Worm (Caenorhabditis elegans) whole organism, L3 larva: Measurements from ENCODE around the gene ugt-51.

Source experiments
- R02D3.7 ChIP-seq: fragments of 150-350 bp; optimal IDR thresholded peaks from 2 replicates; lab custom pipeline; 2014; ENCODE audit warnings: missing biosample characterization, missing genetic modification characterization
- ZK546.5 ChIP-seq: sonication (generic microtip); optimal IDR thresholded peaks from 2 replicates; lab custom pipeline; 2017; ENCODE audit warnings: missing biosample characterization, missing genetic modification characterization
- aly-2 ChIP-seq: fragments of 150-350 bp; optimal IDR thresholded peaks from 2 replicates; lab custom pipeline; 2014; ENCODE audit warnings: missing biosample characterization, missing genetic modification characterization
- ama-1 ChIP-seq: fragments of 150-350 bp; optimal IDR thresholded peaks from 2 replicates; lab custom pipeline; 2018
- ceh-16 ChIP-seq: sonication (generic microtip); optimal IDR thresholded peaks from 2 replicates; lab custom pipeline; 2017; ENCODE audit warnings: missing biosample characterization, missing genetic modification characterization
- ceh-82 ChIP-seq: fragments of 150-350 bp; optimal IDR thresholded peaks from 2 replicates; lab custom pipeline; 2014; ENCODE audit warnings: missing biosample characterization, missing genetic modification characterization
- ceh-9 ChIP-seq: sonication (generic microtip); optimal IDR thresholded peaks from 2 replicates; lab custom pipeline; 2018; ENCODE audit warnings: missing biosample characterization, missing genetic modification characterization
- daf-12 ChIP-seq: fragments of 150-350 bp; optimal IDR thresholded peaks from 2 replicates; lab custom pipeline; 2014; ENCODE audit warnings: missing biosample characterization, missing genetic modification reagents, missing genetic modification characterization
- egl-27 ChIP-seq: sonication (generic microtip); optimal IDR thresholded peaks from 4 replicates; lab custom pipeline; 2017; ENCODE audit warnings: missing biosample characterization, missing genetic modification reagents, missing genetic modification characterization
- elt-1 ChIP-seq: fragments of 150-350 bp; optimal IDR thresholded peaks from 2 replicates; lab custom pipeline; 2014; ENCODE audit warnings: missing biosample characterization, missing genetic modification characterization
- elt-2 ChIP-seq: sonication (generic microtip); optimal IDR thresholded peaks from 2 replicates; lab custom pipeline; 2016; ENCODE audit warnings: missing genetic modification reagents, mild to moderate bottlenecking, missing genetic modification characterization, missing compliant biosample characterization
- elt-3 ChIP-seq, 3 experiments: fragments of 150-350 bp in 1 of 3; sonication (generic microtip) in 2 of 3; optimal IDR thresholded peaks; 2 replicates in 2 of 3; 4 replicates in 1 of 3; lab custom pipeline; 2014 to 2017; ENCODE audit warnings: missing biosample characterization in 3 of 3, missing genetic modification characterization in 3 of 3
- eor-1 ChIP-seq, 2 experiments: fragments of 150-350 bp; optimal IDR thresholded peaks; 2 replicates each; lab custom pipeline; 2014 to 2018; ENCODE audit warnings: missing biosample characterization in 2 of 2, missing genetic modification characterization in 2 of 2
- fkh-10 ChIP-seq: sonication (generic microtip); optimal IDR thresholded peaks from 2 replicates; lab custom pipeline; 2017; ENCODE audit warnings: missing biosample characterization, missing genetic modification reagents, missing genetic modification characterization
- fkh-2 ChIP-seq: fragments of 150-350 bp; optimal IDR thresholded peaks from 2 replicates; lab custom pipeline; 2014; ENCODE audit warnings: missing biosample characterization, missing genetic modification reagents, missing genetic modification characterization
- hmg-11 ChIP-seq: sonication (generic microtip); optimal IDR thresholded peaks from 2 replicates; lab custom pipeline; 2016; ENCODE audit warnings: missing genetic modification characterization, missing compliant biosample characterization
- jun-1 ChIP-seq: fragments of 150-350 bp; optimal IDR thresholded peaks from 2 replicates; lab custom pipeline; 2014; ENCODE audit warnings: missing biosample characterization, missing genetic modification reagents, missing genetic modification characterization
- lin-15B ChIP-seq: fragments of 150-350 bp; optimal IDR thresholded peaks from 2 replicates; lab custom pipeline; 2014; ENCODE audit warnings: missing biosample characterization, missing genetic modification characterization
- lin-39 ChIP-seq: fragments of 150-350 bp; optimal IDR thresholded peaks from 2 replicates; lab custom pipeline; 2018; ENCODE audit warnings: missing biosample characterization, missing genetic modification reagents, missing genetic modification characterization
- mdl-1 ChIP-seq: fragments of 150-350 bp; optimal IDR thresholded peaks from 2 replicates; lab custom pipeline; 2014; ENCODE audit warnings: missing biosample characterization, missing genetic modification characterization
- mml-1 ChIP-seq: fragments of 150-350 bp; sonication (generic microtip); optimal IDR thresholded peaks from 3 replicates; lab custom pipeline; 2014; ENCODE audit warnings: missing biosample characterization, missing genetic modification characterization
- nfya-1 ChIP-seq: sonication (generic microtip); optimal IDR thresholded peaks from 2 replicates; lab custom pipeline; 2017; ENCODE audit warnings: missing genetic modification characterization, mild to moderate bottlenecking, missing compliant biosample characterization, antibody characterized with exemption, moderate library complexity; ENCODE audit not compliant: insufficient read depth
- nhr-11 ChIP-seq: fragments of 150-350 bp; optimal IDR thresholded peaks from 2 replicates; lab custom pipeline; 2014; ENCODE audit warnings: missing biosample characterization, missing genetic modification characterization
- nhr-12 ChIP-seq: fragments of 150-350 bp; optimal IDR thresholded peaks from 2 replicates; lab custom pipeline; 2014; ENCODE audit warnings: missing biosample characterization, missing genetic modification characterization
- nhr-23 ChIP-seq: fragments of 150-350 bp; optimal IDR thresholded peaks from 2 replicates; lab custom pipeline; 2014; ENCODE audit warnings: missing biosample characterization, missing genetic modification reagents, missing genetic modification characterization
- nhr-25 ChIP-seq: sonication (generic microtip); optimal IDR thresholded peaks from 2 replicates; lab custom pipeline; 2017; ENCODE audit warnings: missing biosample characterization, missing genetic modification characterization
- nhr-28 ChIP-seq: fragments of 150-350 bp; optimal IDR thresholded peaks from 2 replicates; lab custom pipeline; 2014; ENCODE audit warnings: missing biosample characterization, missing genetic modification characterization
- nhr-67 ChIP-seq: fragments of 150-350 bp; optimal IDR thresholded peaks from 2 replicates; lab custom pipeline; 2014; ENCODE audit warnings: missing biosample characterization, missing genetic modification characterization
- nhr-76 ChIP-seq: fragments of 150-350 bp; sonication (generic microtip); optimal IDR thresholded peaks from 5 replicates; lab custom pipeline; 2014; ENCODE audit warnings: missing biosample characterization, missing genetic modification characterization
- pha-4 ChIP-seq: fragments of 150-350 bp; optimal IDR thresholded peaks from 2 replicates; lab custom pipeline; 2014; ENCODE audit warnings: missing biosample characterization, missing genetic modification reagents, missing genetic modification characterization
- pqm-1 ChIP-seq: fragments of 150-350 bp; optimal IDR thresholded peaks from 2 replicates; lab custom pipeline; 2017; ENCODE audit warnings: missing biosample characterization, missing genetic modification characterization, inconsistent platforms
- sea-2 ChIP-seq: fragments of 150-350 bp; sonication (generic microtip); optimal IDR thresholded peaks from 4 replicates; lab custom pipeline; 2014; ENCODE audit warnings: missing biosample characterization, missing genetic modification reagents, missing genetic modification characterization
- skn-1 ChIP-seq: fragments of 150-350 bp; optimal IDR thresholded peaks from 2 replicates; lab custom pipeline; 2014; ENCODE audit warnings: missing biosample characterization, missing genetic modification characterization
- snpc-4 ChIP-seq: fragments of 150-350 bp; optimal IDR thresholded peaks from 2 replicates; lab custom pipeline; 2014; ENCODE audit warnings: missing biosample characterization, missing genetic modification characterization
- tbx-2 ChIP-seq: sonication (generic microtip); optimal IDR thresholded peaks from 2 replicates; lab custom pipeline; 2016; ENCODE audit warnings: mild to moderate bottlenecking, missing genetic modification characterization, missing compliant biosample characterization
- unc-39 ChIP-seq: sonication (generic microtip); optimal IDR thresholded peaks from 4 replicates; lab custom pipeline; 2017; ENCODE audit warnings: missing biosample characterization, missing genetic modification characterization
- unc-62 ChIP-seq: fragments of 150-350 bp; sonication (generic microtip); optimal IDR thresholded peaks from 4 replicates; lab custom pipeline; 2014; ENCODE audit warnings: missing biosample characterization, missing genetic modification reagents, missing genetic modification characterization
- zag-1 ChIP-seq: fragments of 150-350 bp; optimal IDR thresholded peaks from 2 replicates; lab custom pipeline; 2014; ENCODE audit warnings: missing biosample characterization, missing genetic modification characterization
- ztf-4 ChIP-seq: fragments of 150-350 bp; optimal IDR thresholded peaks from 2 replicates; lab custom pipeline; 2014; ENCODE audit warnings: missing biosample characterization, missing genetic modification characterization

ugt-51 gene

DNA sequence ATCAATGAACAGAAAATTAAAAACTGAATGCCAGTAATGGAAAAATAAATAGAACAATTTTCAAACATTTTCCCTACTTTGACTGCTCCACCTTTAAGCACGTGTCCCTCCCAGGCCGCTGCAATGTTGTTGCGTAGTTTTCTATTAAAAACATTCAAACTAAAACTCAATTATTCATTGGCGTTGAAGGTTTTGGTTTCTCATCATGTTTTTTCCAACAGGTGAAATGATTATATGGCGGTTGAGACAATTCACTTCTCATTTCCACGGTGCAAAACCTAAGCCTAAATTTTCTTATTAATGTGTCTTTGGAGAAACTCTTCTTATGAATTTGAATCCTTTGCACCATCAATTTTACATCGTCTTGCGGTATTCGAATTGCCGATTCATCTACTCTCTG is 26.2 kb downstream of the ugt-51 start, which contains the start of gene srh-130:
TSS of gene srh-130 (plus strand) at position 301 of the 400 bp plus-strand sequence.
- TF ChIP-seq mml-1 (tag; lab: Kevin White, UChicago) (no peak), nhr-23 (no peak), unc-62 (no peak), egl-27 (tag; lab: Kevin White, UChicago) (no peak), pqm-1 (tag; lab: Kevin White, UChicago) (no peak), unc-39 (tag; lab: Kevin White, UChicago) (no peak), lin-39 (no peak), snpc-4 (no peak), ZK546.5 (tag; lab: Kevin White, UChicago) (no peak)

DNA sequence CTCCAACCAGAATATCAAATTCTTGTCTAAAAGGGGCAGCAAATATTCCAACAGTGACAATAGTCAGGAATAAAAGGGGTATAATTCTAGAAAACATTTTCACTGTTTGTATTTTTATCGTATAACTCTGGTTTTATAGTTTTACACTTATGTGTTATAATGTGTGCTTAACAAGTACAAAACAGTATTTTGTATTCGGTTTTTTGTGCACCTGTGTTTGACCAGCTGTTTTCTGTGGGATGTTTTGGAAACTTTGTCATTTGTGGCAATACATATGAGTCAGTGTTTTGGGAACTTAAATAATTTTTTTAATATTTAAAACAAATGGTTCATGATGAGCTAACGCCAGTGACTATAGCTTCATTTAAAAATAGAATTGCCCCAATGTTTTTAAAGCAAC is 30.7 kb downstream of the ugt-51 start, which contains the start of gene F14F9.6:
TSS of gene F14F9.6 (minus strand) at position 101 of the 400 bp plus-strand sequence.
- TF ChIP-seq eor-1 (tag; optimal IDR thresholded peaks at IDR 0.05; lab: Kevin White, UChicago) (no peak), pqm-1 (tag; lab: Kevin White, UChicago) (no peak), nhr-25 (tag; lab: Kevin White, UChicago) (no peak), mdl-1 (tag; lab: Kevin White, UChicago) (no peak), aly-2 (tag; lab: Kevin White, UChicago) (no peak), nhr-67 (tag; lab: Kevin White, UChicago) (no peak), fkh-10 (GFP tag; lab: Kevin White, UChicago) (no peak), sea-2 (GFP tag; lab: Kevin White, UChicago) (no peak), unc-39 (tag; lab: Kevin White, UChicago) (no peak), ceh-82 (tag; lab: Kevin White, UChicago) (no peak), daf-12 (no peak), nhr-76 (no peak), fkh-2 (tag; lab: Kevin White, UChicago) (no peak), tbx-2 (tag; lab: Kevin White, UChicago) (no peak), zag-1 (tag; lab: Kevin White, UChicago) (no peak), ceh-16 (tag; lab: Kevin White, UChicago) (no peak), nhr-23 (no peak)
- TF ChIP-seq, all 47 proteins: peak for 0

- no peak for TF ChIP-seq nhr-23
- no peak for TF ChIP-seq jun-1
- no peak for TF ChIP-seq ceh-16 (tag; lab: Kevin White, UChicago)
- TF ChIP-seq elt-3 (tag; optimal IDR thresholded peaks at IDR 0.05; lab: Kevin White, UChicago): no peak
- no peak for TF ChIP-seq ZK546.5 (tag; lab: Kevin White, UChicago)
- no peak for TF ChIP-seq unc-39 (tag; lab: Kevin White, UChicago)
Measured at ce11 chrV:5144541-5144940, 32.6 kb downstream of the ugt-51 start, which contains the start of gene F14F9.2. Gene F14F9.2 (plus strand): TSS chrV:5144841.

DNA sequence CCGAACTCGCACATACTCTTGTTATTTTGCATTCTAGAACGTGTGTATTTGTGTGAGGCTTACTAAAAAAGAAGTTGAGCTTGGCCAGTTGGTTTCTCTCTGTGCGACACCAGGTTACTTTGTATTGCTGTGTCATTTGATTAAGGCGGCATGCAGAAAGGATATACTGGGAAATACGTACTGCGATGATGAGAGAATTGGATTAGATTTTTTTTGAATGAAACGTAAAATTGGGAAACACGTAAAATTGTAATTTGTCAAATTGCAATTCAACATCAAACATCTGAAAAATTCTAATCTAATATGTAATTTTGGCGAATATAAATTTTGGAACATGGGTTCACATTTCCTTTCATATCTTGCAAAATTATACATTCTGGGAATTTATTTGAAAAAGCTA is 33.3 kb downstream of the ugt-51 start, which contains the start of gene srh-129:
TSS of gene srh-129 (minus strand) at position 101 of the 400 bp plus-strand sequence.
- no peak for TF ChIP-seq R02D3.7
- no peak for TF ChIP-seq ceh-9 (tag; lab: Kevin White, UChicago)
- TF ChIP-seq, all 47 proteins: peak for 0

ce11 chrV:5137919-5138318 is 39.2 kb downstream of the ugt-51 start, which contains the start of gene F14F9.3:
Gene F14F9.3 (plus strand): TSS chrV:5138219.
- no peak for TF ChIP-seq aly-2 (tag; lab: Kevin White, UChicago)
- no peak for TF ChIP-seq lin-15B (tag; lab: Kevin White, UChicago)
- no peak for TF ChIP-seq nhr-12 (tag; lab: Kevin White, UChicago)
- no peak for TF ChIP-seq unc-39 (tag; lab: Kevin White, UChicago)
- no peak for TF ChIP-seq nhr-11 (tag; lab: Kevin White, UChicago)
- no peak for TF ChIP-seq mml-1 (tag; lab: Kevin White, UChicago)
- TF ChIP-seq egl-27 (tag; lab: Kevin White, UChicago): no peak
- no peak for TF ChIP-seq nhr-28 (tag; lab: Kevin White, UChicago)
- TF ChIP-seq ama-1: no peak
- no peak for TF ChIP-seq nhr-23
- no peak for TF ChIP-seq jun-1
- TF ChIP-seq nhr-76: no peak

- no peak for TF ChIP-seq elt-2 (tag; lab: Kevin White, UChicago)
- no peak for TF ChIP-seq eor-1 (tag; optimal IDR thresholded peaks at IDR 0.05; lab: Kevin White, UChicago)
- no peak for TF ChIP-seq ztf-4
- no peak for TF ChIP-seq nfya-1
- TF ChIP-seq hmg-11 (tag; lab: Kevin White, UChicago): no peak
- no peak for TF ChIP-seq nhr-28 (tag; lab: Kevin White, UChicago)
- TF ChIP-seq elt-1 (tag; lab: Kevin White, UChicago): no peak
- no peak for TF ChIP-seq skn-1
- TF ChIP-seq unc-62: no peak
- no peak for TF ChIP-seq jun-1
- no peak for TF ChIP-seq nhr-23
- no peak for TF ChIP-seq pha-4
- TF ChIP-seq elt-3 (tag; optimal IDR thresholded peaks at IDR 0.05; lab: Kevin White, UChicago): no peak
- no peak for TF ChIP-seq ceh-16 (tag; lab: Kevin White, UChicago)
- no peak for TF ChIP-seq tbx-2 (tag; lab: Kevin White, UChicago)
Measured at ce11 chrV:5132441-5132840, 44.7 kb downstream of the ugt-51 start, which contains the start of gene F14F9.4. Gene F14F9.4 (plus strand): TSS chrV:5132741.
